Fruit fly (Drosophila melanogaster): ENCODE measurements around the gene Ir62a.

The Ir62a gene

dm6 chr3L:1516631-1517273 lies 14.3 kb downstream of the Ir62a start, which contains the start of gene cue (continued):
- TF ChIP-seq CG10147 (GFP tag; optimal IDR thresholded peaks at IDR 0.05) = no peak
- TF ChIP-seq CG2889 (GFP tag; IDR thresholded peaks at IDR 0.05) = no peak
- TF ChIP-seq Blimp-1 (GFP tag; optimal IDR thresholded peaks at IDR 0.05) = no peak
- TF ChIP-seq CG3065 (GFP tag; optimal IDR thresholded peaks at IDR 0.05) = no peak
- no peak for TF ChIP-seq CG7987 (GFP tag; optimal IDR thresholded peaks at IDR 0.05)
- TF ChIP-seq CkIIα-i1 (GFP tag; IDR thresholded peaks at IDR 0.05) = no peak

- TF ChIP-seq CG18764 (GFP tag; optimal IDR thresholded peaks at IDR 0.05) (peak; percentile 33), Fer1 (GFP tag; optimal IDR thresholded peaks at IDR 0.05) (peak; percentile 13), Lpt (GFP tag; optimal IDR thresholded peaks at IDR 0.05) (no peak), CG2129 (GFP tag; IDR thresholded peaks at IDR 0.05; ENCODE audit: partially characterized antibody) (no peak), Nf-YC (tag; optimal IDR thresholded peaks at IDR 0.05) (peak; percentile 58), BtbVII (GFP tag; optimal IDR thresholded peaks at IDR 0.05) (peak; percentile 26), CG12391 (tag; optimal IDR thresholded peaks at IDR 0.05) (peak; percentile 75), dmrt99B (tag; optimal IDR thresholded peaks at IDR 0.05) (peak; percentile 84), CG14860 (GFP tag; IDR thresholded peaks at IDR 0.05; ENCODE audit: partially characterized antibody) (no peak), Fer3 (tag; optimal IDR thresholded peaks at IDR 0.05) (no peak), cwo (GFP tag; optimal IDR thresholded peaks at IDR 0.05) (no peak), CG3065 (GFP tag; optimal IDR thresholded peaks at IDR 0.05) (no peak), CG8478 (optimal IDR thresholded peaks at IDR 0.05) (no peak), CG16779 (GFP tag; IDR thresholded peaks at IDR 0.05) (no peak), Doc2 (GFP tag; IDR thresholded peaks at IDR 0.05) (no peak), CG1832 (GFP tag; optimal IDR thresholded peaks at IDR 0.05) (no peak), CG6765 (GFP tag; optimal IDR thresholded peaks at IDR 0.05) (no peak), crol (GFP tag; IDR thresholded peaks at IDR 0.05) (no peak), psq (GFP tag; optimal IDR thresholded peaks at IDR 0.05) (peak; percentile 24), HLH54F (GFP tag; optimal IDR thresholded peaks at IDR 0.05) (peak; percentile 47), btn (GFP tag; optimal IDR thresholded peaks at IDR 0.05) (peak; percentile 66), CG8765 (GFP tag; IDR thresholded peaks at IDR 0.05) (peak; percentile 32; the same call in 1 of the 2 replicates), CG31441 (GFP tag; IDR thresholded peaks at IDR 0.05) (peak; percentile 82), CG4854 (GFP tag; optimal IDR thresholded peaks at IDR 0.05) (peak; percentile 22), CG2202 (tag; optimal IDR thresholded peaks at IDR 0.05) (peak; percentile 52), CG3995 (GFP tag; optimal IDR thresholded peaks at IDR 0.05) (peak; percentile 43), Sox102F (GFP tag; optimal IDR thresholded peaks at IDR 0.05) (peak; percentile 80), CG9797 (GFP tag; optimal IDR thresholded peaks at IDR 0.05) (peak; percentile 8), CG13123 (GFP tag; optimal IDR thresholded peaks at IDR 0.05) (peak; percentile 42), Kr (GFP tag; optimal IDR thresholded peaks at IDR 0.05) (no peak), CG11695 (GFP tag; IDR thresholded peaks at IDR 0.05) (peak; percentile 72), CG7786 (GFP tag; optimal IDR thresholded peaks at IDR 0.05) (peak; percentile 66), CG30431 (GFP tag; optimal IDR thresholded peaks at IDR 0.05) (peak; percentile 64), CG6813 (GFP tag; optimal IDR thresholded peaks at IDR 0.05) (peak; percentile 69), abd-A (tag; optimal IDR thresholded peaks at IDR 0.05) (no peak), CG9932 (GFP tag; IDR thresholded peaks at IDR 0.05) (peak; percentile 25; the same call in 1 of the 2 replicates), CG7271 (tag; optimal IDR thresholded peaks at IDR 0.05) (no peak), Atf-2 (GFP tag; optimal IDR thresholded peaks at IDR 0.05) (peak; percentile 74), Six4 (GFP tag; optimal IDR thresholded peaks at IDR 0.05) (peak; percentile 68), CG4328 (GFP tag; optimal IDR thresholded peaks at IDR 0.05) (peak; percentile 26), Chrac-16 (GFP tag; optimal IDR thresholded peaks at IDR 0.05) (peak; percentile 76), CG5180 (GFP tag; optimal IDR thresholded peaks at IDR 0.05) (peak; percentile 62)
Observed at dm6 chr3L:1515820-1516540, 15.1 kb downstream of the Ir62a start.
